Worm (Caenorhabditis elegans) whole organism, L4 larva: ENCODE results near the gene C45G9.11.
"Not testable (repeated sequence)": the region's sequence is repeated elsewhere in the genome, so short reads cannot be mapped to it uniquely, and the experiment has no call there.

ENCODE experiments used
- R02D3.7 ChIP-seq: fragments of 150-350 bp; sonication (generic microtip); optimal IDR thresholded peaks from 3 replicates; lab custom pipeline; 2014; ENCODE audit warnings: missing biosample characterization, missing genetic modification characterization
- ZK546.5 ChIP-seq, 2 experiments: sonication (generic microtip); optimal IDR thresholded peaks; 2 replicates each; lab custom pipeline; 2017; ENCODE audit warnings: missing biosample characterization in 2 of 2, missing genetic modification characterization in 2 of 2
- duxl-1 ChIP-seq: sonication (generic microtip); optimal IDR thresholded peaks from 2 replicates; lab custom pipeline; 2016; ENCODE audit warnings: mild to moderate bottlenecking, missing genetic modification characterization, moderate library complexity, missing compliant biosample characterization; ENCODE audit not compliant: poor library complexity
- lin-1 ChIP-seq: fragments of 200-800 bp; sonication (Bioruptor generic); IDR thresholded peaks from 2 replicates; pipeline ENCODE4 v1.3.6; 2022; ENCODE audit warnings: missing genetic modification reagents, missing genetic modification characterization, missing compliant biosample characterization
- mep-1 ChIP-seq: fragments of 150-350 bp; sonication (generic microtip); optimal IDR thresholded peaks from 3 replicates; lab custom pipeline; 2014; ENCODE audit warnings: missing biosample characterization, missing genetic modification characterization
- nhr-10 ChIP-seq: fragments of 150-350 bp; optimal IDR thresholded peaks from 2 replicates; lab custom pipeline; 2014; ENCODE audit warnings: missing biosample characterization, missing genetic modification characterization
- nhr-11 ChIP-seq: fragments of 150-350 bp; optimal IDR thresholded peaks from 2 replicates; lab custom pipeline; 2014; ENCODE audit warnings: missing biosample characterization, missing genetic modification characterization
- nhr-237 ChIP-seq: sonication (generic microtip); optimal IDR thresholded peaks from 2 replicates; lab custom pipeline; 2017; ENCODE audit warnings: missing biosample characterization, missing genetic modification characterization
- nhr-41 ChIP-seq: fragments of 200-800 bp; sonication (Bioruptor generic); IDR thresholded peaks from 2 replicates; pipeline ENCODE4 v1.3.6; 2022; ENCODE audit warnings: missing genetic modification reagents, missing genetic modification characterization, missing compliant biosample characterization
- snpc-4 ChIP-seq: fragments of 150-350 bp; optimal IDR thresholded peaks from 2 replicates; lab custom pipeline; 2014; ENCODE audit warnings: missing biosample characterization, missing genetic modification characterization
- unc-62 ChIP-seq, 3 experiments: fragments of 150-350 bp in 1 of 3; sonication (generic microtip); optimal IDR thresholded peaks in 2 of 3; peaks in 1 of 3; 1 replicate in 1 of 3; 2 replicates in 2 of 3; lab custom pipeline; 2014 to 2017; ENCODE audit warnings: missing biosample characterization in 3 of 3, missing genetic modification characterization in 3 of 3, missing genetic modification reagents in 3 of 3, missing genotype in 1 of 3
- ztf-11 ChIP-seq: fragments of 150-350 bp; optimal IDR thresholded peaks from 2 replicates; lab custom pipeline; 2014; ENCODE audit warnings: missing biosample characterization, missing genetic modification characterization

ce11 chrIII:5062406-5062805, 6.1 kb downstream of the C45G9.11 start, which contains the start of gene C45G9.4:
- TF ChIP-seq snpc-4 (tag; lab: Kevin White, UChicago); unc-62 (GFP tag; optimal IDR thresholded peaks at IDR 0.05 in 1 of 2; lab: Kevin White, UChicago); unc-62 (tag; optimal IDR thresholded peaks at IDR 0.05; lab: Kevin White, UChicago); duxl-1 (tag; lab: Kevin White, UChicago); R02D3.7 (tag; lab: Kevin White, UChicago); lin-1 (GFP tag; lab: Robert Waterston, UW); ZK546.5 (tag; optimal IDR thresholded peaks at IDR 0.05; lab: Kevin White, UChicago); nhr-41; ztf-11 (tag; lab: Kevin White, UChicago); nhr-10; nhr-237 (tag; lab: Kevin White, UChicago); mep-1 (tag; lab: Kevin White, UChicago); nhr-11 (tag; lab: Kevin White, UChicago): not testable (repeated sequence)
